Comparison of ENCODE assay signal across 1 fruit fly cellular context in the genomic region with DNA sequence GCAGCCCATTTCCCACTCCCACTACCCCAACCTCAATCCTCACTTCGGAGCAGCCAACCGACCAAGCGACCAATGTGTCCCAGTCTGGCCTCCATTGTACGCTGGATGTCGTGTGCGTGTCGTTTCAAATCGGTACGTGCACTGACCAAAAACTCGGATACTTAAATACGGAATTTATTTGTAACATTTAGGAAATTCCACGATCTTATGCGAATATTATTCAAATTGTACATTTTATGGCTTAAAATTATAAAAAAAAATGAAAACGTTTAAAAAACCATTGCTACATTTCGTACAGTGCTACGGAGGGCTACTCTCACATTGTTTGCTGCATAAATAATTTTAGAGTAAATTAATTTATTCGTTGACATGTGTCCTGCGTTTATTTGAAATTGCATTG.
TF ChIP-seq lines count a peak whose summit lies in the region.

No protein-coding gene starts in this region.

TF ChIP-seq in whole organism, prepupa, 60 proteins besides CTCF, POLR2A, EP300 and RAD21 (continued from another document):
- no peak for TF ChIP-seq esn (GFP tag; optimal IDR thresholded peaks at IDR 0.05; lab: Kevin White, UChicago)
- TF ChIP-seq CG31627 (GFP tag; optimal IDR thresholded peaks at IDR 0.05; lab: Kevin White, UChicago), result no peak
- TF ChIP-seq CG9139 (GFP tag; optimal IDR thresholded peaks at IDR 0.05; lab: Kevin White, UChicago), result no peak
- no peak for TF ChIP-seq CG8319 (GFP tag; optimal IDR thresholded peaks at IDR 0.05; lab: Kevin White, UChicago)
- TF ChIP-seq CG3919 (GFP tag; optimal IDR thresholded peaks at IDR 0.05; lab: Kevin White, UChicago), result peak; percentile 54
- no peak for TF ChIP-seq dac (GFP tag; optimal IDR thresholded peaks at IDR 0.05; lab: Kevin White, UChicago)
- TF ChIP-seq CG1621 (tag; optimal IDR thresholded peaks at IDR 0.05; lab: Kevin White, UChicago), result no peak
- TF ChIP-seq salr (GFP tag; optimal IDR thresholded peaks at IDR 0.05; lab: Kevin White, UChicago), result peak in 1 of 2 experiments; percentile 48
- TF ChIP-seq pdm3 (GFP tag; optimal IDR thresholded peaks at IDR 0.05; lab: Kevin White, UChicago), result peak; percentile 53
- TF ChIP-seq fd85E (GFP tag; optimal IDR thresholded peaks at IDR 0.05; lab: Kevin White, UChicago), result no peak
- no peak for TF ChIP-seq Smox (GFP tag; optimal IDR thresholded peaks at IDR 0.05; lab: Kevin White, UChicago)
- TF ChIP-seq Met (GFP tag; optimal IDR thresholded peaks at IDR 0.05; lab: Kevin White, UChicago), result peak; percentile 1
- no peak for TF ChIP-seq dsx (GFP tag; optimal IDR thresholded peaks at IDR 0.05; lab: Kevin White, UChicago; ENCODE audit: poor library complexity, severe bottlenecking)
- TF ChIP-seq acj6 (GFP tag; optimal IDR thresholded peaks at IDR 0.05; lab: Kevin White, UChicago), result peak; percentile 32
- TF ChIP-seq CG6163 (GFP tag; IDR thresholded peaks at IDR 0.05; lab: Robert Waterston, UW), result peak; percentile 69
- TF ChIP-seq cyc (GFP tag; optimal IDR thresholded peaks at IDR 0.05; lab: Kevin White, UChicago), result peak; percentile 1
- TF ChIP-seq fkh (GFP tag; optimal IDR thresholded peaks at IDR 0.05; lab: Kevin White, UChicago), result no peak
- TF ChIP-seq Sox15 (GFP tag; optimal IDR thresholded peaks at IDR 0.05; lab: Kevin White, UChicago), result no peak
- no peak for TF ChIP-seq topi (GFP tag; optimal IDR thresholded peaks at IDR 0.05; lab: Kevin White, UChicago)
- TF ChIP-seq Eip75B (GFP tag; optimal IDR thresholded peaks at IDR 0.05; lab: Kevin White, UChicago), result no peak
- TF ChIP-seq Lpt (GFP tag; optimal IDR thresholded peaks at IDR 0.05; lab: Kevin White, UChicago), result peak; percentile 20
- TF ChIP-seq CG15336 (GFP tag; IDR thresholded peaks at IDR 0.05; lab: Robert Waterston, UW), result peak; percentile 81
- no peak for TF ChIP-seq CG3032 (tag; optimal IDR thresholded peaks at IDR 0.05; lab: Kevin White, UChicago)
- peak; percentile 13 for TF ChIP-seq Sox14 (GFP tag; optimal IDR thresholded peaks at IDR 0.05; lab: Kevin White, UChicago)
- peak; percentile 83 for TF ChIP-seq CG8119 (GFP tag; IDR thresholded peaks at IDR 0.05; lab: Robert Waterston, UW)
- peak; percentile 10 for TF ChIP-seq CG11762 (GFP tag; optimal IDR thresholded peaks at IDR 0.05; lab: Kevin White, UChicago; ENCODE audit: insufficient read depth)
- TF ChIP-seq Ets96B (tag; optimal IDR thresholded peaks at IDR 0.05; lab: Kevin White, UChicago), result no peak
- peak; percentile 26 for TF ChIP-seq CG10631 (GFP tag; optimal IDR thresholded peaks at IDR 0.05; lab: Kevin White, UChicago)
- TF ChIP-seq Hr4 (GFP tag; optimal IDR thresholded peaks at IDR 0.05; lab: Kevin White, UChicago), result peak; percentile 82
- TF ChIP-seq Gug (GFP tag; IDR thresholded peaks at IDR 0.05; lab: Robert Waterston, UW), result peak; percentile 39; the same call in 1 of the 2 replicates
- TF ChIP-seq achi (GFP tag; optimal IDR thresholded peaks at IDR 0.05; lab: Kevin White, UChicago), result peak; percentile 49
- TF ChIP-seq CG8632 (GFP tag; optimal IDR thresholded peaks at IDR 0.05; lab: Kevin White, UChicago), result no peak
- TF ChIP-seq CG34406 (GFP tag; optimal IDR thresholded peaks at IDR 0.05; lab: Kevin White, UChicago), result no peak
- TF ChIP-seq CG6808 (GFP tag; optimal IDR thresholded peaks at IDR 0.05; lab: Kevin White, UChicago), result no peak
- peak; percentile 74 for TF ChIP-seq eg (GFP tag; IDR thresholded peaks at IDR 0.05; lab: Robert Waterston, UW)
